Fruit fly (Drosophila melanogaster): Measurements from ENCODE around the gene Nep2.
A peak's percentile ranks its signal among the peaks of the same experiment; 100 is the strongest.

The Nep2 gene

dm6 chr3R:4740592-4741500 lies 9.2 kb upstream of the Nep2 start:
- peak; percentile 68 for TF ChIP-seq CG17801 (GFP tag; optimal IDR thresholded peaks at IDR 0.05; ENCODE audit: partially characterized antibody)

DNA sequence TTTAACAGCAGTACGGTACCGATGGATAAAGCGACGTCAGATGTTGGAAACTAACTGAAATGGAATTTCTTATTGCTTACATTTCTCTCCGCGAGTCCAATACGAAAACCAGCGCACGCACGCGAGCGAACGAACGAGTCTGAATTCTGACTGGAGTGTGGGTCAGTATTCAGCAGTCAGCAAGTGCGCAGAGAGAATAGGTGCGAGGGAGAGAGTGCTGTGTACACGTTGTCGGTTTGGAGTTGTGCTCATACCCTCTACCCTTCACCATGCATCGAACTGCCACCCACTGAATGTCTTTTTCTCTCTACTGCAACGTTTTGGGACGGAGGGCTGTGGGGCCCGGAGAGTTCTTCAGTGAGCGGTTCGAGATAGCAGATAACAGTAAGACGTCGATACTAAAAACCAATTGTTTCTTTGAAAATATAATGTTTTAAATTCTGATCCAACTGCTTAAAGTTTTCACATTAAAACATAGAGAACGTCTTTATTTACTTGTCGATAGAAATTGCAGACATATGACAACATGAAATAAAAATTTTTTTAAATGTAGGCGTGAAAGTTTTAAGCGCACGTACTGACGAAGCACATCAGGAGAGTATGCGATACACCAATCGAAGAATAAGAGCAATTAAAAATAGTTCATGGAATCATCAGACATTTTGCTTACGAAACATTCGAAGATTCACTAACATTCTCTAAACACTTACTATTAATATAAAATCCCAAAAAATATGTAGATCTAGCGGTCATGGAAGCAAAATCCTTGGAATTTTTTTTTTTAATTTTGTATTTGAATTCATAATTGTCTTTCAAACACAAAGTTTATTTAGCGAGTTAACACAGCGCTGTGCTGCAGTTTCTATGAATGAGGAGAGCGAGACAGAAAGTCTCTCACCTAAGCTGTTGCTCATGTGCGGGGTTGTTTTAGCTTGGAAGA lies 8.1 kb upstream of the Nep2 start:
- peak; percentile 34 for TF ChIP-seq CG17801 (GFP tag; optimal IDR thresholded peaks at IDR 0.05; ENCODE audit: partially characterized antibody)

- no peak for TF ChIP-seq CG17801 (GFP tag; optimal IDR thresholded peaks at IDR 0.05; ENCODE audit: partially characterized antibody)
Observed at dm6 chr3R:4739192-4739491, 7.5 kb upstream of the Nep2 start.

dm6 chr3R:4738494-4739191 lies 7.0 kb upstream of the Nep2 start:
- TF ChIP-seq CG17801 (GFP tag; optimal IDR thresholded peaks at IDR 0.05; ENCODE audit: partially characterized antibody): no peak

DNA sequence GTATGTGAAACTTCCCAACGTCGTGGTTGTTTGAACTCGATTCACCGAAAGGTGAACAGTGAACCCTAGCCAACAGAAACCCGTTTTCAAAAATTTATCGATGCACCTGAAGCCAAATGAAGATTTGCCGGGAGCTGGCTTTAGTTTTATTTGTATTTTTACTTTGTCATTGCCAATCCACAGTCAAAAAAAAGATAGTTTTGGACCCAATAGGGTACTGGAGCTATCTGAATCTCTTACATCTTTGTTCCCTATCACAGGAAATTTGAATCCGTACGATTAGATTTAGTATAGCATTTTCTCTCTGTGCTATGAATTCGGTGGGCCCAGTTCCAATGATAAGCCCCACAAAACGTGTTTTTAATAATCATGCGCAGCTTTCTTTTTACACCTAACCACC lies 672 bp downstream of the Nep2 start:
- TF ChIP-seq CG17801 (GFP tag; optimal IDR thresholded peaks at IDR 0.05; ENCODE audit: partially characterized antibody): no peak

dm6 chr3R:4728448-4728847 lies 3.2 kb downstream of the Nep2 start:
- no peak for TF ChIP-seq CG17801 (GFP tag; optimal IDR thresholded peaks at IDR 0.05; ENCODE audit: partially characterized antibody)

DNA sequence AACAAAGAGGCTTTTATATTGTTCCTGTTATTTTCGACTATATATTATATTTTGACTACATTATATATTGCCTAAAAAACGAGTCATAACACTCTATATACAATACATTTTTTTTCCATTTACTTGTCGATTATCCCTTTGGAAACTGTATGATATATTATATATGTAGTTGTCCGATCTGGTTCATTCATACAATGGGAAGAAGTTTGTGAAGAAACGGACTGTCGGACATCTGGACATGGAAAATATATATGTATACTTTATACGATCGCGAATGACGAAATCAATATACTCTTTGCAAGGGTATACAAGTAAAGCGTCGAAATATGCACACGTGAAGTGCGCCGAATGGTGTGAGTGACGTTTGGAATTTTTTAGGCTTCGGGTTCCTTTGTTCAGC lies 4.9 kb downstream of the Nep2 start:
- no peak for TF ChIP-seq CG17801 (GFP tag; optimal IDR thresholded peaks at IDR 0.05; ENCODE audit: partially characterized antibody)

DNA sequence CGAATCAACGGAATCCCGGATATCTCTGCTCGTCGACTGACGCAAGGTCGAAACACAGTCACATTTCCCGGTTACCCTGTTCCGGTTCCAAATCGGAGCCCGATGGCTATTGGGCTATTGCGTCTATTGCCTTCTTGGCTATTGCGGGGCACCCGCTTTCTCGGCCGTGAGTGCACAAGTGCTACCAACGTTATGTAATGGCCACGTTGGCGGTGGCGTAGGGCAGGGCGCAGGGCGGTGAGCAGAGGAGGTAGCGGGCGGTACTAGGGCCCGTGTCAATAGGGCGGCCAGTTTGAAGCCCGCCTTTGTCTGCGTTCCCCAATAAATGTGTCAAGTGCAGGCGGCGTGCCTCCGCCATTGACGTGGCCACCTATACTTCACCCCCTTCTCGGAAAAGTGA lies 5.4 kb downstream of the Nep2 start:
- no peak for TF ChIP-seq CG17801 (GFP tag; optimal IDR thresholded peaks at IDR 0.05; ENCODE audit: partially characterized antibody)

dm6 chr3R:4725349-4725748 lies 6.3 kb downstream of the Nep2 start:
- TF ChIP-seq CG17801 (GFP tag; optimal IDR thresholded peaks at IDR 0.05; ENCODE audit: partially characterized antibody): no peak

DNA sequence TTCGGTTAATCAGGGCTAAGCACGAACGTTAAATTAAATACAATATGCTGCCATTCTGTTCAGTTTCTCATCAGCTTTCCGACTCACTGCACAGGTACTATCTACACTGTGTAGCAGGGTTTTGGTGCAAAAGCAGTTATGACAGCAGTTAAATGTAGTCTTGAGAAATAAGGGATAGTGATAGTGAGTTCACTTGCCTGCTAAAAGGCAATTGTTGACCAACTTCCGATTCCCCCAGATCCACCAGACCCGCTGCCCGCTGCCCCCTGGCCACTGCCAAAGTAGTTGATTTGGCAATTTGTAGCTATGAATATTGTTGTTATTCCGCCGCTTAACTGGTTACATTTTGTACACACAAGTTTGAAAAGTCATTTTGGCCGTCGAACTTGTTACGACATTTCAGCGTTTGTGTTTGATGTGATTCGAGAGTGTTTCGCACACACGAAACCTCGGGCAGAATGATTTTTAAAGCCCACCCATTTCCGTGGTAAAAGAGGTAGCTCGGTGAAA lies 7.3 kb downstream of the Nep2 start:
- TF ChIP-seq CG17801 (GFP tag; optimal IDR thresholded peaks at IDR 0.05; ENCODE audit: partially characterized antibody): no peak

- TF ChIP-seq CG17801 (GFP tag; optimal IDR thresholded peaks at IDR 0.05; ENCODE audit: partially characterized antibody): no peak
Observed at dm6 chr3R:4717586-4717985, 14.1 kb downstream of the Nep2 start.

dm6 chr3R:4713775-4714360 lies 17.8 kb downstream of the Nep2 start, which contains the start of gene eIF3f1:
TSS of gene eIF3f1 (minus strand) at chr3R:4714182.
- TF ChIP-seq CG17801 (GFP tag; optimal IDR thresholded peaks at IDR 0.05; ENCODE audit: partially characterized antibody): peak; percentile 53

DNA sequence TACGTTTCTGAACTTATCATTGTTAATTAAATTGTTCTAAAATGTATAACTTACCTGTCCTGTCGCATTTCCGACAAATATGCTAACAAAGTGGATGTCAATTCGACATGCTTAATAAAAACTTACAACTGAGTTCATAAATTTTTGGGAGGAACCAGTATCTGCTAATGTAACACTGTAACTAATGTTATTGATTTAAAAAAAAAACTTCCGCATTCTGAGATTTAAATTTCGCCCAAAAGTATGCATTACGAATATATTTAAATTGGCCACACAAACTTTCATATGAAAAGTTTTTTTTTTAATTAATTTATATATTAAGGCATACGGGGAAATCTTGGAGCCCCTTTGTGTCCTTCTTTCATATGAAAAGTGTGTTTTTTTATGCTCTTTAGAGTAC lies 19.6 kb downstream of the Nep2 start:
- TF ChIP-seq CG17801 (GFP tag; optimal IDR thresholded peaks at IDR 0.05; ENCODE audit: partially characterized antibody): no peak

DNA sequence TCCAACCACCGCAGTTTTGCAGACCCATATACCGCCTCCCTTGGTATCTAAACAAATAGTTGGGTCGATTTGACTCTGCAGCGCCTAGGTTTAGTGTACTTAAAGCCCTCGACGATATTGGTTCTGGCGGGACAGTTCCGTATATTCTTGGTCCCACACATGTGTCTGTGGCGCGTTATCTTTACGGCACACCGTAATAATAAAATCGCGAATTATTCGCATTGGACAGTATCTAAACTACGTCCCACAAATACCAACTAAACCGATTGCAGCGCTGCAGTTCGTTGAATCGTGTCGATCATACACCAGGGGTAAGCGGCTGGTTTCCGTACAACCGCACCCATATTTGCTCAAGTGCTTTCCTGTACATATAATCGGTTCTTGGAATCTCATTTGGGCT lies 25.6 kb downstream of the Nep2 start:
- peak; percentile 53 for TF ChIP-seq CG17801 (GFP tag; optimal IDR thresholded peaks at IDR 0.05; ENCODE audit: partially characterized antibody)

- TF ChIP-seq CG17801 (GFP tag; optimal IDR thresholded peaks at IDR 0.05; ENCODE audit: partially characterized antibody): no peak
Observed at dm6 chr3R:4705167-4705566, 26.5 kb downstream of the Nep2 start.
